Worm (Caenorhabditis elegans) whole organism, L3 larva: ENCODE measurements around the gene F21C10.5.
A peak's percentile ranks its signal among the peaks of the same experiment; 100 is the strongest.

Source experiments
- R02D3.7 ChIP-seq: fragments of 150-350 bp; optimal IDR thresholded peaks from 2 replicates; lab custom pipeline; 2014; ENCODE audit warnings: missing biosample characterization, missing genetic modification characterization
- ZK546.5 ChIP-seq: sonication (generic microtip); optimal IDR thresholded peaks from 2 replicates; lab custom pipeline; 2017; ENCODE audit warnings: missing biosample characterization, missing genetic modification characterization
- aly-2 ChIP-seq: fragments of 150-350 bp; optimal IDR thresholded peaks from 2 replicates; lab custom pipeline; 2014; ENCODE audit warnings: missing biosample characterization, missing genetic modification characterization
- ama-1 ChIP-seq: fragments of 150-350 bp; optimal IDR thresholded peaks from 2 replicates; lab custom pipeline; 2018
- ceh-16 ChIP-seq: sonication (generic microtip); optimal IDR thresholded peaks from 2 replicates; lab custom pipeline; 2017; ENCODE audit warnings: missing biosample characterization, missing genetic modification characterization
- ceh-28 ChIP-seq: fragments of 150-350 bp; optimal IDR thresholded peaks from 2 replicates; lab custom pipeline; 2014; ENCODE audit warnings: missing biosample characterization, missing genetic modification reagents, missing genetic modification characterization
- ceh-82 ChIP-seq: fragments of 150-350 bp; optimal IDR thresholded peaks from 2 replicates; lab custom pipeline; 2014; ENCODE audit warnings: missing biosample characterization, missing genetic modification characterization
- ceh-9 ChIP-seq: sonication (generic microtip); optimal IDR thresholded peaks from 2 replicates; lab custom pipeline; 2018; ENCODE audit warnings: missing biosample characterization, missing genetic modification characterization
- daf-12 ChIP-seq: fragments of 150-350 bp; optimal IDR thresholded peaks from 2 replicates; lab custom pipeline; 2014; ENCODE audit warnings: missing biosample characterization, missing genetic modification reagents, missing genetic modification characterization
- egl-27 ChIP-seq: sonication (generic microtip); optimal IDR thresholded peaks from 4 replicates; lab custom pipeline; 2017; ENCODE audit warnings: missing biosample characterization, missing genetic modification reagents, missing genetic modification characterization
- egl-5 ChIP-seq: fragments of 150-350 bp; optimal IDR thresholded peaks from 2 replicates; lab custom pipeline; 2017; ENCODE audit warnings: missing biosample characterization, missing genetic modification reagents, missing genetic modification characterization, inconsistent platforms
- elt-1 ChIP-seq: fragments of 150-350 bp; optimal IDR thresholded peaks from 2 replicates; lab custom pipeline; 2014; ENCODE audit warnings: missing biosample characterization, missing genetic modification characterization
- elt-2 ChIP-seq: sonication (generic microtip); optimal IDR thresholded peaks from 2 replicates; lab custom pipeline; 2016; ENCODE audit warnings: missing genetic modification reagents, mild to moderate bottlenecking, missing genetic modification characterization, missing compliant biosample characterization
- elt-3 ChIP-seq, 3 experiments: fragments of 150-350 bp in 1 of 3; sonication (generic microtip) in 2 of 3; optimal IDR thresholded peaks; 2 replicates in 2 of 3; 4 replicates in 1 of 3; lab custom pipeline; 2014 to 2017; ENCODE audit warnings: missing biosample characterization in 3 of 3, missing genetic modification characterization in 3 of 3
- eor-1 ChIP-seq, 2 experiments: fragments of 150-350 bp; optimal IDR thresholded peaks; 2 replicates each; lab custom pipeline; 2014 to 2018; ENCODE audit warnings: missing biosample characterization in 2 of 2, missing genetic modification characterization in 2 of 2
- fkh-10 ChIP-seq: sonication (generic microtip); optimal IDR thresholded peaks from 2 replicates; lab custom pipeline; 2017; ENCODE audit warnings: missing biosample characterization, missing genetic modification reagents, missing genetic modification characterization
- fkh-2 ChIP-seq: fragments of 150-350 bp; optimal IDR thresholded peaks from 2 replicates; lab custom pipeline; 2014; ENCODE audit warnings: missing biosample characterization, missing genetic modification reagents, missing genetic modification characterization
- fos-1 ChIP-seq: fragments of 150-350 bp; optimal IDR thresholded peaks from 2 replicates; lab custom pipeline; 2014; ENCODE audit warnings: missing biosample characterization, missing genetic modification characterization
- hmg-11 ChIP-seq: sonication (generic microtip); optimal IDR thresholded peaks from 2 replicates; lab custom pipeline; 2016; ENCODE audit warnings: missing genetic modification characterization, missing compliant biosample characterization
- jun-1 ChIP-seq: fragments of 150-350 bp; optimal IDR thresholded peaks from 2 replicates; lab custom pipeline; 2014; ENCODE audit warnings: missing biosample characterization, missing genetic modification reagents, missing genetic modification characterization
- lin-15B ChIP-seq: fragments of 150-350 bp; optimal IDR thresholded peaks from 2 replicates; lab custom pipeline; 2014; ENCODE audit warnings: missing biosample characterization, missing genetic modification characterization
- lin-39 ChIP-seq: fragments of 150-350 bp; optimal IDR thresholded peaks from 2 replicates; lab custom pipeline; 2018; ENCODE audit warnings: missing biosample characterization, missing genetic modification reagents, missing genetic modification characterization
- lsy-12 ChIP-seq: sonication (generic microtip); optimal IDR thresholded peaks from 2 replicates; lab custom pipeline; 2016; ENCODE audit warnings: mild to moderate bottlenecking, missing genetic modification characterization, missing compliant biosample characterization
- mdl-1 ChIP-seq: fragments of 150-350 bp; optimal IDR thresholded peaks from 2 replicates; lab custom pipeline; 2014; ENCODE audit warnings: missing biosample characterization, missing genetic modification characterization
- mml-1 ChIP-seq: fragments of 150-350 bp; sonication (generic microtip); optimal IDR thresholded peaks from 3 replicates; lab custom pipeline; 2014; ENCODE audit warnings: missing biosample characterization, missing genetic modification characterization
- nfya-1 ChIP-seq: sonication (generic microtip); optimal IDR thresholded peaks from 2 replicates; lab custom pipeline; 2017; ENCODE audit warnings: missing genetic modification characterization, mild to moderate bottlenecking, missing compliant biosample characterization, antibody characterized with exemption, moderate library complexity; ENCODE audit not compliant: insufficient read depth
- nhr-11 ChIP-seq: fragments of 150-350 bp; optimal IDR thresholded peaks from 2 replicates; lab custom pipeline; 2014; ENCODE audit warnings: missing biosample characterization, missing genetic modification characterization
- nhr-12 ChIP-seq: fragments of 150-350 bp; optimal IDR thresholded peaks from 2 replicates; lab custom pipeline; 2014; ENCODE audit warnings: missing biosample characterization, missing genetic modification characterization
- nhr-23 ChIP-seq: fragments of 150-350 bp; optimal IDR thresholded peaks from 2 replicates; lab custom pipeline; 2014; ENCODE audit warnings: missing biosample characterization, missing genetic modification reagents, missing genetic modification characterization
- nhr-237 ChIP-seq: fragments of 150-350 bp; optimal IDR thresholded peaks from 2 replicates; lab custom pipeline; 2014; ENCODE audit warnings: missing biosample characterization, missing genetic modification characterization
- nhr-25 ChIP-seq: sonication (generic microtip); optimal IDR thresholded peaks from 2 replicates; lab custom pipeline; 2017; ENCODE audit warnings: missing biosample characterization, missing genetic modification characterization
- nhr-28 ChIP-seq: fragments of 150-350 bp; optimal IDR thresholded peaks from 2 replicates; lab custom pipeline; 2014; ENCODE audit warnings: missing biosample characterization, missing genetic modification characterization
- nhr-43 ChIP-seq: sonication (generic microtip); optimal IDR thresholded peaks from 2 replicates; lab custom pipeline; 2016; ENCODE audit warnings: mild to moderate bottlenecking, missing genetic modification characterization, missing compliant biosample characterization; ENCODE audit not compliant: poor library complexity, severe bottlenecking
- nhr-76 ChIP-seq: fragments of 150-350 bp; sonication (generic microtip); optimal IDR thresholded peaks from 5 replicates; lab custom pipeline; 2014; ENCODE audit warnings: missing biosample characterization, missing genetic modification characterization
- pha-4 ChIP-seq: fragments of 150-350 bp; optimal IDR thresholded peaks from 2 replicates; lab custom pipeline; 2014; ENCODE audit warnings: missing biosample characterization, missing genetic modification reagents, missing genetic modification characterization
- pqm-1 ChIP-seq: fragments of 150-350 bp; optimal IDR thresholded peaks from 2 replicates; lab custom pipeline; 2017; ENCODE audit warnings: missing biosample characterization, missing genetic modification characterization, inconsistent platforms
- sea-2 ChIP-seq: fragments of 150-350 bp; sonication (generic microtip); optimal IDR thresholded peaks from 4 replicates; lab custom pipeline; 2014; ENCODE audit warnings: missing biosample characterization, missing genetic modification reagents, missing genetic modification characterization
- skn-1 ChIP-seq: fragments of 150-350 bp; optimal IDR thresholded peaks from 2 replicates; lab custom pipeline; 2014; ENCODE audit warnings: missing biosample characterization, missing genetic modification characterization
- snpc-4 ChIP-seq: fragments of 150-350 bp; optimal IDR thresholded peaks from 2 replicates; lab custom pipeline; 2014; ENCODE audit warnings: missing biosample characterization, missing genetic modification characterization
- tbx-2 ChIP-seq: sonication (generic microtip); optimal IDR thresholded peaks from 2 replicates; lab custom pipeline; 2016; ENCODE audit warnings: mild to moderate bottlenecking, missing genetic modification characterization, missing compliant biosample characterization
- unc-39 ChIP-seq: sonication (generic microtip); optimal IDR thresholded peaks from 4 replicates; lab custom pipeline; 2017; ENCODE audit warnings: missing biosample characterization, missing genetic modification characterization
- unc-62 ChIP-seq: fragments of 150-350 bp; sonication (generic microtip); optimal IDR thresholded peaks from 4 replicates; lab custom pipeline; 2014; ENCODE audit warnings: missing biosample characterization, missing genetic modification reagents, missing genetic modification characterization
- zag-1 ChIP-seq: fragments of 150-350 bp; optimal IDR thresholded peaks from 2 replicates; lab custom pipeline; 2014; ENCODE audit warnings: missing biosample characterization, missing genetic modification characterization
- ztf-11 ChIP-seq: fragments of 150-350 bp; optimal IDR thresholded peaks from 2 replicates; lab custom pipeline; 2014; ENCODE audit warnings: missing biosample characterization, missing genetic modification characterization
- ztf-4 ChIP-seq: fragments of 150-350 bp; optimal IDR thresholded peaks from 2 replicates; lab custom pipeline; 2014; ENCODE audit warnings: missing biosample characterization, missing genetic modification characterization

Gene F21C10.5

DNA sequence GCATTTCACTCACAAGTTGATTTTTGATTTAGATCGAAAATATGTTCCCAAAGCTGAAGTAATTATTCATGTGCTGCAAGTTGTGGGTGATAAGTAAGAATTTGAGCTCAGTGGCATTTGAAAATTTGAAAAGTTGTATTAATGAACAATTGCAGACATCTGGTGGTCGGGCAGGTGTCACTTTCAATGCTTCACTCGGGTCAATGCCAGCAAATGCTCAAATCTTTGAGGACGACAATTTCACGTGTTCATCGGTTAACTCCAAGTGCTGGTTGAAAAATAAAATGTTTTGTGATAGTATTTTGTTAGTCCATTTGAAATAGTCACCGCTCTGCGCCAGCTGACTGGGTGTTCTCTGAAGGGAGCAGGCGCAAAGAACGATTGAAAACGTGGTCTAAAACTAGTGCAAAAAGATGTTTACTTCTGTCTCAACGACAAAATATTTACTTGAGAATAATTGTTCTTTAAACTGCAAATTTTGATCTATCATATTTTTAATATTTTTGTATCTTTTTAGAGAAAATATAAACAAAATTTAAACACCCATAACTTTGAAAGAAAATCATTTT lies 31.3 kb upstream of the F21C10.5 start:
- TF ChIP-seq egl-27 (tag; lab: Kevin White, UChicago) (no peak), nhr-12 (tag; lab: Kevin White, UChicago) (no peak), hmg-11 (tag; lab: Kevin White, UChicago) (no peak), nhr-11 (tag; lab: Kevin White, UChicago) (no peak), lin-39 (tag; lab: Kevin White, UChicago) (peak; percentile 76), ztf-11 (tag; lab: Kevin White, UChicago) (no peak), unc-39 (no peak), aly-2 (tag; lab: Kevin White, UChicago) (no peak), lsy-12 (tag; lab: Kevin White, UChicago) (peak; percentile 15), daf-12 (tag; lab: Kevin White, UChicago) (no peak), mml-1 (tag; lab: Kevin White, UChicago) (no peak), pha-4 (peak; percentile 96), ceh-16 (tag; lab: Kevin White, UChicago) (no peak), lin-15B (tag; lab: Kevin White, UChicago) (no peak), fos-1 (tag; lab: Kevin White, UChicago) (no peak), nhr-23 (tag; lab: Kevin White, UChicago) (no peak), elt-3 (tag; optimal IDR thresholded peaks at IDR 0.05; lab: Kevin White, UChicago) (no peak), ceh-82 (no peak), zag-1 (tag; lab: Kevin White, UChicago) (no peak), nhr-43 (tag; lab: Kevin White, UChicago) (no peak), nhr-76 (tag; lab: Kevin White, UChicago) (no peak), nfya-1 (tag; lab: Kevin White, UChicago) (peak; percentile 14), mdl-1 (tag; lab: Kevin White, UChicago) (peak; percentile 3), nhr-28 (no peak), sea-2 (no peak), elt-2 (peak; percentile 76), ZK546.5 (tag; lab: Kevin White, UChicago) (no peak), egl-5 (tag; lab: Kevin White, UChicago) (peak; percentile 43), tbx-2 (tag; lab: Kevin White, UChicago) (no peak), eor-1 (tag; optimal IDR thresholded peaks at IDR 0.05; lab: Kevin White, UChicago) (no peak), ama-1 (lab: Kevin White, UChicago) (no peak), pqm-1 (peak; percentile 82), ceh-28 (tag; lab: Kevin White, UChicago) (no peak), nhr-237 (no peak), jun-1 (peak; percentile 63), fkh-2 (no peak)

DNA sequence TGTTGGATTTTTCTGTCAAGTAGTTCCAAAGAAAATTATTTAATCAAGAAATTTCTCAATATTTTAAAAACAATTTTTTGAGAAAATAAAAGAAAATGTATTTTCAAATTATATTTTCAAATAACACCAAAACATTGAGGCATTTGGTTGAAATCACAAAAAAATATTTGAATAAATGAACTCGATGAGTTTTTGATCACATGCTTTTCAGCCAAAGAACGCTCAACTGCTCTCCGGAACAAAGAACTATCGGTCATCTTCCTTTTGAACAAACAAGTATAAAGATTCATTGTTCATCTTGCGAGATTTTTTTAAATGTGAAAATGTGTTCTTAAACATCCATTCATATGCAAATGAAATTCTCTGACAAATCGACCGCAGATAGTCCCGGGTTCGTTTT lies 30.5 kb upstream of the F21C10.5 start:
- peak; percentile 41 for TF ChIP-seq fkh-10
- TF ChIP-seq nhr-28, result no peak
- TF ChIP-seq elt-2, result no peak
- peak; percentile 61 for TF ChIP-seq pqm-1
- TF ChIP-seq pha-4, result peak; percentile 50
- TF ChIP-seq tbx-2 (tag; lab: Kevin White, UChicago), result no peak

DNA sequence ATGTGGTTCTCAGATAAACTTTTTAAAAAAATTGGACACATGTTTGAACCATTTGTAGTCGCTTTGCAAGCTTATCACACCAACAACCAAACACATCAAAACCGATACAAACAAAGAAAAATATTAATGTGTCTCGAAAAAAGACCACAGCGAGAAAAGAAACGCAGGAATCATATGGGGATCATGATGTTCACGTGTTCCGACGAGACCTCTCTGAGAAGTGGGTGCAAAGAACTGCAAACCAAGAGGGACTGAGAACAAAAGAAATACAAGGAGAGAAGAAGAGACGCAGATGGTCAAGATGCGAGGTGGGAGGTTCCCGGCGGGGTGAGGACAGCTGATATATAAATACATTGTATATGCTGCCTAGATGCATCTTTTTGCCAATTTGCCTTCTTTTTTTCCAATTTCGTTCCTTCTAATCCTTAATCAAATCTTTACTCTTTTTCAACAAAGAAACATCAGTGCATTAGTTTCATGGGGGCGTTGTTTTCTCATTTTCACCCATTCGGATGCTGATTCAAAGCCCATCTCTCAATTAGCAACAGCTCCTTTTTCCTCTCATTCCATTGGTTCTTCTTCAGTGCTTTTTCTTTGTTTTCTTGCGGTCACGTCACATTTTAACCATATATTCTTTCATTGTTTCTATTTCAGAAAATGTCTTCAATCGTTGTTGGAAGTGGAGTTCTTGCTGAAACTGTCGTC lies 29.7 kb upstream of the F21C10.5 start, which contains the start of gene F21C10.10:
TSS of gene F21C10.10 (plus strand) at position 655 of the 705 bp plus-strand sequence.
- TF ChIP-seq tbx-2 (tag; lab: Kevin White, UChicago) (peak; percentile 57), fkh-10 (no peak), R02D3.7 (peak; percentile 19), egl-27 (tag; lab: Kevin White, UChicago) (peak; percentile 54), mdl-1 (tag; lab: Kevin White, UChicago) (peak; percentile 89), elt-1 (tag; lab: Kevin White, UChicago) (no peak), ama-1 (lab: Kevin White, UChicago) (no peak), nfya-1 (tag; lab: Kevin White, UChicago) (peak; percentile 85), ceh-28 (tag; lab: Kevin White, UChicago) (peak; percentile 80), lin-39 (tag; lab: Kevin White, UChicago) (peak; percentile 84), eor-1 (tag; optimal IDR thresholded peaks at IDR 0.05; lab: Kevin White, UChicago) (no peak), ztf-4 (tag; lab: Kevin White, UChicago) (peak; percentile 65), nhr-237 (no peak), daf-12 (tag; lab: Kevin White, UChicago) (no peak), nhr-25 (peak; percentile 94), unc-39 (no peak), fos-1 (tag; lab: Kevin White, UChicago) (peak; percentile 15), nhr-12 (tag; lab: Kevin White, UChicago) (no peak), zag-1 (tag; lab: Kevin White, UChicago) (no peak), lin-15B (tag; lab: Kevin White, UChicago) (no peak), nhr-76 (tag; lab: Kevin White, UChicago) (peak; percentile 92), nhr-11 (tag; lab: Kevin White, UChicago) (peak; percentile 33), skn-1 (tag; lab: Kevin White, UChicago) (peak; percentile 6), elt-3 (tag; optimal IDR thresholded peaks at IDR 0.05; lab: Kevin White, UChicago) (peak in 2 of 3 experiments; percentile 43 to 81), snpc-4 (tag; lab: Kevin White, UChicago) (peak; percentile 55), ceh-82 (no peak), ZK546.5 (tag; lab: Kevin White, UChicago) (no peak), ceh-9 (tag; lab: Kevin White, UChicago) (no peak), hmg-11 (tag; lab: Kevin White, UChicago) (peak; percentile 62), unc-62 (GFP tag; lab: Kevin White, UChicago) (peak; percentile 47), sea-2 (no peak)
